Worm (Caenorhabditis elegans) whole organism, late embryonic: ENCODE results near the gene znfx-1.

Source experiments
- T23F11.4 ChIP-seq: fragments of 200-800 bp; sonication (Bioruptor generic); optimal IDR thresholded peaks from 2 replicates; lab custom pipeline; 2018; ENCODE audit warnings: mild to moderate bottlenecking, missing genetic modification characterization, missing compliant biosample characterization
- ceh-30 ChIP-seq: fragments of 150-350 bp; optimal IDR thresholded peaks from 2 replicates; lab custom pipeline; 2014; ENCODE audit warnings: missing biosample characterization, missing genetic modification characterization
- elt-2 ChIP-seq: sonication (generic microtip); optimal IDR thresholded peaks from 2 replicates; lab custom pipeline; 2016; ENCODE audit warnings: missing genetic modification reagents, missing genetic modification characterization, missing compliant biosample characterization
- fax-1 ChIP-seq: sonication (generic microtip); optimal IDR thresholded peaks from 2 replicates; lab custom pipeline; 2016; ENCODE audit warnings: missing genotype, missing genetic modification characterization, missing compliant biosample characterization
- gmeb-2 ChIP-seq: sonication (generic microtip); optimal IDR thresholded peaks from 2 replicates; lab custom pipeline; 2016; ENCODE audit warnings: missing genetic modification characterization, inconsistent platforms, missing compliant biosample characterization
- lim-6 ChIP-seq: sonication (generic microtip); optimal IDR thresholded peaks from 2 replicates; lab custom pipeline; 2016; ENCODE audit warnings: missing genetic modification characterization, missing compliant biosample characterization
- mec-3 ChIP-seq: sonication (generic microtip); optimal IDR thresholded peaks from 2 replicates; lab custom pipeline; 2016; ENCODE audit warnings: borderline replicate concordance, missing genetic modification characterization, missing compliant biosample characterization
- pha-4 ChIP-seq: fragments of 150-350 bp; optimal IDR thresholded peaks from 2 replicates; lab custom pipeline; 2018; ENCODE audit warnings: missing biosample characterization, missing genetic modification reagents, missing genetic modification characterization
- pqm-1 ChIP-seq: sonication (generic microtip); optimal IDR thresholded peaks from 2 replicates; lab custom pipeline; 2016; ENCODE audit warnings: missing genetic modification characterization, missing compliant biosample characterization
- pros-1 ChIP-seq: fragments of 150-350 bp; optimal IDR thresholded peaks from 2 replicates; lab custom pipeline; 2014; ENCODE audit warnings: missing biosample characterization, missing genetic modification reagents, missing genetic modification characterization
- ttx-3 ChIP-seq: sonication (generic microtip); optimal IDR thresholded peaks from 2 replicates; lab custom pipeline; 2016; ENCODE audit warnings: missing genetic modification reagents, missing genetic modification characterization, missing compliant biosample characterization
- unc-55 ChIP-seq: sonication (generic microtip); optimal IDR thresholded peaks from 2 replicates; lab custom pipeline; 2017; ENCODE audit warnings: missing biosample characterization, missing genetic modification reagents, missing genetic modification characterization

DNA sequence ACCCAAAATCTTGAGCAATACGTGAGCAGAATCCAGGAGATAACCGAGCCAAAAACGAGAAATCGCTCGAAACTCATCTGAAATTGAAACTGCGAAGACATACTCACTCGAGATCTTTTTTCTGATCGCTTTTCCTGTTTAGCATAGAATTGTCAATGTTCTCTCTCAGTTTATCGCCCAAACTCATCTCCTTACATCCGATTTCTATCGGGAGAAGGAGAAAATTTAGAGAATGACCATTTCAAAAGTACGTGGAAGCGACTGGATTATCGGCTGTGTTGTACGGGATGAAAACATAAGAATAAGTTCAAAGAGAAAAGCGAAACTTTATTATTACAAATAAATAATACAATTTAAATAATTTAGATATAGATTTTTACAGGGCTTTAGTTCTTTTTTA, 40.6 kb upstream of the znfx-1 start, which contains the start of gene T23G7.2:
- TF ChIP-seq pros-1 (tag; lab: Kevin White, UChicago) (no peak), pqm-1 (tag; lab: Kevin White, UChicago) (no peak), elt-2 (no peak), ceh-30 (tag; lab: Kevin White, UChicago) (no peak), ttx-3 (tag; lab: Kevin White, UChicago) (no peak), pha-4 (tag; lab: Kevin White, UChicago) (no peak), gmeb-2 (tag; lab: Kevin White, UChicago) (no peak), lim-6 (tag; lab: Kevin White, UChicago) (no peak), unc-55 (no peak), mec-3 (tag; lab: Kevin White, UChicago) (no peak), fax-1 (tag; lab: Kevin White, UChicago) (no peak), T23F11.4 (no peak)
